Worm (Caenorhabditis elegans) whole organism, late embryonic: ENCODE results near the gene R10E11.5.

ENCODE experiments used
- Y22D7AL.16 ChIP-seq: sonication (generic microtip); optimal IDR thresholded peaks from 2 replicates; lab custom pipeline; 2016; ENCODE audit warnings: missing genetic modification characterization, missing compliant biosample characterization
- ahr-1 ChIP-seq: sonication (generic microtip); optimal IDR thresholded peaks from 2 replicates; lab custom pipeline; 2016; ENCODE audit warnings: missing genetic modification characterization, missing compliant biosample characterization
- ceh-19 ChIP-seq: fragments of 200-800 bp; sonication (Bioruptor generic); optimal IDR thresholded peaks from 2 replicates; lab custom pipeline; 2018; ENCODE audit warnings: mild to moderate bottlenecking, missing genetic modification characterization, missing compliant biosample characterization
- ceh-9 ChIP-seq: sonication (generic microtip); optimal IDR thresholded peaks from 2 replicates; lab custom pipeline; 2016; ENCODE audit warnings: mild to moderate bottlenecking, missing genetic modification characterization, inconsistent platforms, missing compliant biosample characterization
- dmd-4 ChIP-seq: sonication (generic microtip); optimal IDR thresholded peaks from 2 replicates; lab custom pipeline; 2016; ENCODE audit warnings: borderline replicate concordance, missing genetic modification characterization, missing compliant biosample characterization
- elt-2 ChIP-seq: sonication (generic microtip); optimal IDR thresholded peaks from 2 replicates; lab custom pipeline; 2016; ENCODE audit warnings: missing genetic modification reagents, missing genetic modification characterization, missing compliant biosample characterization
- fax-1 ChIP-seq: sonication (generic microtip); optimal IDR thresholded peaks from 2 replicates; lab custom pipeline; 2016; ENCODE audit warnings: missing genotype, missing genetic modification characterization, missing compliant biosample characterization
- nfya-1 ChIP-seq: sonication (generic microtip); optimal IDR thresholded peaks from 2 replicates; lab custom pipeline; 2017; ENCODE audit warnings: missing genetic modification characterization, mild to moderate bottlenecking, missing compliant biosample characterization, antibody characterized with exemption, moderate library complexity
- pha-4 ChIP-seq: fragments of 150-350 bp; optimal IDR thresholded peaks from 2 replicates; lab custom pipeline; 2018; ENCODE audit warnings: missing biosample characterization, missing genetic modification reagents, missing genetic modification characterization
- rnt-1 ChIP-seq: sonication (generic microtip); optimal IDR thresholded peaks from 2 replicates; lab custom pipeline; 2016; ENCODE audit warnings: missing genetic modification characterization, missing compliant biosample characterization
- sox-2 ChIP-seq: fragments of 200-800 bp; sonication (Bioruptor generic); IDR thresholded peaks from 2 replicates; pipeline ENCODE4 v1.3.6; 2022; ENCODE audit warnings: missing genetic modification reagents, missing genetic modification characterization, missing compliant biosample characterization
- unc-3 ChIP-seq, 2 experiments: fragments of 200-800 bp in 1 of 2; sonication (Bioruptor generic) in 1 of 2; sonication (generic microtip) in 1 of 2; conservative IDR thresholded peaks in 1 of 2; optimal IDR thresholded peaks in 1 of 2; 2 replicates each; pipeline versions ENCODE4 v1.3.6 to Lab custom; 2016 to 2022; ENCODE audit warnings: missing compliant biosample characterization in 2 of 2, missing genetic modification characterization in 2 of 2, missing genetic modification reagents in 1 of 2
- zip-5 ChIP-seq: sonication (generic microtip); optimal IDR thresholded peaks from 2 replicates; lab custom pipeline; 2016; ENCODE audit warnings: missing genetic modification characterization, missing compliant biosample characterization

DNA sequence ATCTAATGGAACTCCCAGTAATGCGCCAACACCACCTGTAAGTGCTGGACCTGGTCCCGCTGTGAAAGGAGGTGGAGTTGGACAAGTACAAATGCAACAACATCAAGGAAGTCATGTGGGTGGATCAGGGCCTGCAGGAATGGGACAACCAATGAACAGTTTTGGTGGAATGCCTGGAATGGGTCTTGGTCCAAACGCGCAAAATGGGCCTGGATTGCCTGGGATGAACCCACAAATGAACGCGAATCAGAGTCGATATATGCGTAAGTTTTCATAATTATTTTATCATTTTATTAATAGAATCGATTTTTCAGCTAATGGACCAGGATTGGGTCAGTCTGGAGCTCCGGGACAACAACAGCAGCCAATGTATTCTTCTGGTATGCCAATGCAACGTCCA, 17.1 kb downstream of the R10E11.5 start:
- no peak for TF ChIP-seq fax-1 (tag; lab: Kevin White, UChicago)
- no peak for TF ChIP-seq pha-4
- no peak for TF ChIP-seq zip-5
- TF ChIP-seq ceh-19 (GFP tag; lab: Kevin White, UChicago), result no peak
- TF ChIP-seq unc-3 (GFP tag; conservative IDR thresholded peaks at IDR 0.05; lab: Robert Waterston, UW), result no peak
- TF ChIP-seq unc-3 (tag; optimal IDR thresholded peaks at IDR 0.05; lab: Kevin White, UChicago), result no peak
- no peak for TF ChIP-seq rnt-1 (tag; lab: Kevin White, UChicago)
- no peak for TF ChIP-seq elt-2 (tag; lab: Kevin White, UChicago)
- TF ChIP-seq nfya-1 (tag; lab: Kevin White, UChicago), result no peak
- no peak for TF ChIP-seq dmd-4 (tag; lab: Kevin White, UChicago)
- TF ChIP-seq sox-2 (GFP tag; lab: Robert Waterston, UW), result no peak
- TF ChIP-seq ahr-1, result no peak
- TF ChIP-seq Y22D7AL.16 (tag; lab: Kevin White, UChicago), result no peak
- no peak for TF ChIP-seq ceh-9 (tag; lab: Kevin White, UChicago)
